Fruit fly (Drosophila melanogaster) whole organism, wandering third instar larva: ENCODE results near the gene CG43095.

ENCODE experiments used
- Abd-B ChIP-seq: fragments of >200 bp; optimal IDR thresholded peaks from 2 replicates; lab custom pipeline; 2017; ENCODE audit warnings: missing biosample characterization, missing genetic modification characterization
- CG32264 ChIP-seq: fragments of 200-800 bp; sonication (Bioruptor generic); optimal IDR thresholded peaks from 2 replicates; lab custom pipeline; 2016; ENCODE audit warnings: missing biosample characterization, missing genetic modification characterization
- CG9705 ChIP-seq: fragments of 200-800 bp; sonication (Bioruptor generic); optimal IDR thresholded peaks from 2 replicates; lab custom pipeline; 2018; ENCODE audit warnings: missing biosample characterization, mild to moderate bottlenecking, missing genetic modification characterization
- CrebA ChIP-seq: fragments of 200-800 bp; sonication (Bioruptor generic); optimal IDR thresholded peaks from 2 replicates; lab custom pipeline; 2016; ENCODE audit warnings: missing biosample characterization, mild to moderate bottlenecking, missing genetic modification characterization, borderline replicate concordance
- Dfd ChIP-seq: fragments of >200 bp; optimal IDR thresholded peaks from 2 replicates; lab custom pipeline; 2017; ENCODE audit warnings: missing biosample characterization, missing genetic modification characterization
- Dif ChIP-seq: fragments of 200-275, 200-300 bp; sonication (Bioruptor generic); optimal IDR thresholded peaks from 2 replicates; lab custom pipeline; 2018; ENCODE audit warnings: missing biosample characterization, missing genetic modification characterization; ENCODE audit not compliant: partially characterized antibody
- GATAd ChIP-seq: sonication (Bioruptor generic); optimal IDR thresholded peaks from 2 replicates; lab custom pipeline; 2016; ENCODE audit warnings: missing biosample characterization, missing genetic modification characterization
- HLH106 ChIP-seq: fragments of 200-800 bp; optimal IDR thresholded peaks from 3 replicates; lab custom pipeline; 2019; ENCODE audit warnings: missing biosample characterization, mild to moderate bottlenecking, missing genetic modification characterization, moderate library complexity
- Hnf4 ChIP-seq: fragments of 200-800 bp; sonication (Bioruptor generic); optimal IDR thresholded peaks from 2 replicates; lab custom pipeline; 2016; ENCODE audit warnings: missing biosample characterization, mild to moderate bottlenecking, missing genetic modification characterization
- Hr78 ChIP-seq: fragments of >200 bp; optimal IDR thresholded peaks from 2 replicates; lab custom pipeline; 2017; ENCODE audit warnings: missing biosample characterization, missing genetic modification characterization
- Hr83 ChIP-seq: fragments of 200-300 bp; sonication (Bioruptor generic); optimal IDR thresholded peaks from 2 replicates; lab custom pipeline; 2016; ENCODE audit warnings: missing biosample characterization, mild to moderate bottlenecking, missing genetic modification characterization, moderate library complexity; ENCODE audit not compliant: poor library complexity, severe bottlenecking
- Jra ChIP-seq: sonication (Bioruptor generic); optimal IDR thresholded peaks from 2 replicates; lab custom pipeline; 2016; ENCODE audit warnings: missing biosample characterization, missing genetic modification characterization
- Myc ChIP-seq: fragments of >200 bp; optimal IDR thresholded peaks from 2 replicates; lab custom pipeline; 2017
- N ChIP-seq: fragments of >200 bp; optimal IDR thresholded peaks from 2 replicates; lab custom pipeline; 2018; ENCODE audit warnings: missing biosample characterization, missing external identifiers, missing genetic modification characterization
- OdsH ChIP-seq: fragments of 200-800 bp; sonication (Bioruptor generic); optimal IDR thresholded peaks from 2 replicates; lab custom pipeline; 2016; ENCODE audit warnings: missing biosample characterization, mild to moderate bottlenecking, missing genetic modification characterization
- Rel ChIP-seq, 2 experiments: fragments of 200-800 bp; sonication (Bioruptor generic) in 1 of 2; optimal IDR thresholded peaks; 2 replicates in 1 of 2; 3 replicates in 1 of 2; lab custom pipeline; 2016 to 2019; ENCODE audit warnings: mild to moderate bottlenecking in 2 of 2, missing biosample characterization in 2 of 2, missing genetic modification characterization in 2 of 2, moderate library complexity in 1 of 2
- Sp1 ChIP-seq: fragments of 200-800 bp; sonication (Bioruptor generic); optimal IDR thresholded peaks from 3 replicates; lab custom pipeline; 2019; ENCODE audit warnings: missing biosample characterization, mild to moderate bottlenecking, missing genetic modification characterization, moderate library complexity
- Vsx2 ChIP-seq: fragments of 200-300, 225-300 bp; sonication (Bioruptor generic); optimal IDR thresholded peaks from 2 replicates; lab custom pipeline; 2018; ENCODE audit warnings: missing biosample characterization, missing genetic modification characterization; ENCODE audit not compliant: partially characterized antibody
- br ChIP-seq: fragments of 200-800 bp; sonication (Bioruptor generic); optimal IDR thresholded peaks from 2 replicates; lab custom pipeline; 2016; ENCODE audit warnings: missing biosample characterization, missing genetic modification characterization
- brk ChIP-seq: fragments of 200-800 bp; sonication (Bioruptor generic); optimal IDR thresholded peaks from 2 replicates; lab custom pipeline; 2016; ENCODE audit warnings: missing biosample characterization, mild to moderate bottlenecking, missing genetic modification characterization
- dl ChIP-seq, 2 experiments: fragments of 175-275, 200-275 bp in 1 of 2; fragments of 200-275 bp in 1 of 2; sonication (Bioruptor generic); optimal IDR thresholded peaks; lab custom pipeline; 2018; ENCODE audit warnings: mild to moderate bottlenecking in 2 of 2, missing biosample characterization in 2 of 2, missing genetic modification characterization in 2 of 2, moderate library complexity in 2 of 2; ENCODE audit not compliant: partially characterized antibody in 2 of 2, insufficient read depth in 1 of 2
- dmrt93B ChIP-seq: fragments of 200-800 bp; sonication (Bioruptor generic); optimal IDR thresholded peaks from 2 replicates; lab custom pipeline; 2018; ENCODE audit warnings: missing biosample characterization, mild to moderate bottlenecking, missing genetic modification characterization
- ey ChIP-seq: fragments of 200-800 bp; sonication (Bioruptor generic); optimal IDR thresholded peaks from 2 replicates; lab custom pipeline; 2016; ENCODE audit warnings: missing biosample characterization, missing genetic modification characterization
- foxo ChIP-seq, 2 experiments: fragments of 200-800 bp; sonication (Bioruptor generic); optimal IDR thresholded peaks; 2 replicates in 1 of 2; 3 replicates in 1 of 2; lab custom pipeline; 2016 to 2017; ENCODE audit warnings: missing biosample characterization in 2 of 2, missing genetic modification characterization in 2 of 2
- fru ChIP-seq: fragments of 200-800 bp; sonication (Bioruptor generic); optimal IDR thresholded peaks from 3 replicates; lab custom pipeline; 2016; ENCODE audit warnings: missing biosample characterization, mild to moderate bottlenecking, missing genetic modification characterization
- h ChIP-seq: fragments of 200-800 bp; sonication (Bioruptor generic); optimal IDR thresholded peaks from 3 replicates; lab custom pipeline; 2016; ENCODE audit warnings: missing biosample characterization, mild to moderate bottlenecking, missing genetic modification characterization
- jim ChIP-seq: fragments of 175-275, 200-325 bp; sonication (Bioruptor generic); optimal IDR thresholded peaks from 2 replicates; lab custom pipeline; 2016; ENCODE audit warnings: missing biosample characterization, mild to moderate bottlenecking, missing genetic modification characterization
- pan ChIP-seq: fragments of >200 bp; optimal IDR thresholded peaks from 2 replicates; lab custom pipeline; 2017
- rgr ChIP-seq: fragments of 200-800 bp; sonication (Bioruptor generic); optimal IDR thresholded peaks from 3 replicates; lab custom pipeline; 2016; ENCODE audit warnings: missing biosample characterization, mild to moderate bottlenecking, missing genetic modification characterization
- sage ChIP-seq: fragments of 200-800 bp; sonication (Bioruptor generic); optimal IDR thresholded peaks from 2 replicates; lab custom pipeline; 2016; ENCODE audit warnings: missing biosample characterization, mild to moderate bottlenecking, missing genetic modification characterization
- tai ChIP-seq: sonication (Bioruptor generic); optimal IDR thresholded peaks from 2 replicates; lab custom pipeline; 2016; ENCODE audit warnings: missing biosample characterization, missing genetic modification characterization
- usp ChIP-seq: fragments of >200 bp; optimal IDR thresholded peaks from 2 replicates; lab custom pipeline; 2017; ENCODE audit warnings: missing biosample characterization, missing genetic modification characterization
- woc ChIP-seq: sonication (Bioruptor generic); optimal IDR thresholded peaks from 2 replicates; lab custom pipeline; 2016; ENCODE audit warnings: missing biosample characterization, mild to moderate bottlenecking, missing genetic modification characterization

The CG43095 gene

dm6 chr3R:22793953-22794352, 22.4 kb upstream of the CG43095 start:
- TF ChIP-seq Myc (lab: Kevin White, UChicago) (peak; percentile 96), Sp1 (no peak), Abd-B (GFP tag; lab: Kevin White, UChicago) (no peak)
- TF ChIP-seq, all 38 proteins: peak for 1

- TF ChIP-seq Sp1 (no peak), HLH106 (tag; lab: Kevin White, UChicago) (no peak), tai (no peak), Dfd (GFP tag; lab: Kevin White, UChicago) (no peak), N (GFP tag; lab: Kevin White, UChicago) (no peak), usp (GFP tag; lab: Kevin White, UChicago) (no peak), Jra (no peak), sage (GFP tag; lab: Kevin White, UChicago) (no peak), dmrt93B (GFP tag; lab: Kevin White, UChicago) (no peak), brk (GFP tag; lab: Kevin White, UChicago) (no peak), h (GFP tag; lab: Kevin White, UChicago) (no peak), Rel (GFP tag; optimal IDR thresholded peaks at IDR 0.05; lab: Kevin White, UChicago) (no peak), Rel (tag; optimal IDR thresholded peaks at IDR 0.05; lab: Kevin White, UChicago) (no peak), Vsx2 (no peak), fru (no peak)
Observed at dm6 chr3R:22789106-22789505, 17.5 kb upstream of the CG43095 start.

DNA sequence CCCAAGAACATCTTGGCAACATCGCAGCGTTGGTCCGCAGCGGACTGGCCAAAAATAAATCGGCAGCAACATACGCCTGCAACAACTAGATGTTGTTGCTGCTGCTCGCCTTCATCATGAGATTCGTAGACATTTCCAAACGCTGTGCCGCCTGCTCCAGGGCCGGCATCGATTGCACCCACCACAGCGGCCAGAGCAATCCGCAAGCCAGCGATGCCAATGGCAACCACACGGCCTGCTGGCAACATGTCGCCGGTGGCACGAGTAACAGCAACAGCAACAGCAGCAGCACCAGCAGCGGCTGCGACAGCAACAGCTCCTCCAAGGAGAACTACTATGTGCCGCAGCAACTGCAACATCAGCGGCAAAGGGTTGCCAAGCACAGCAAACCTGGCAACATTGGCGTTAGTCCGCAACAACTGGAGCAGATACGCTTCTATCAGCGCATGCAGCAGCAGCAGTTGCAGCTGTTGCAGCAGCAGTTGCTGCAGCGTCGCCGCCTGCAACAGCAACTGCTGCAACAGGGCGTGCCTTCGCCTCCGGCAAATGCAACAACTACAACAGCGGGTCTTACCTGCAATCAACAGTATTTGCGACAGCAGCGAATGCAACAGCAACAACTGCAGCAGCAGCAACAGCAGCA, 13.2 kb upstream of the CG43095 start:
- TF ChIP-seq Hr78 (GFP tag; lab: Kevin White, UChicago): no peak
- no peak for TF ChIP-seq sage (GFP tag; lab: Kevin White, UChicago)
- TF ChIP-seq br (GFP tag; lab: Kevin White, UChicago): no peak
- no peak for TF ChIP-seq CG32264 (GFP tag; lab: Kevin White, UChicago)
- TF ChIP-seq Dfd (GFP tag; lab: Kevin White, UChicago): peak; percentile 20
- TF ChIP-seq GATAd (GFP tag; lab: Kevin White, UChicago): no peak
- no peak for TF ChIP-seq OdsH

DNA sequence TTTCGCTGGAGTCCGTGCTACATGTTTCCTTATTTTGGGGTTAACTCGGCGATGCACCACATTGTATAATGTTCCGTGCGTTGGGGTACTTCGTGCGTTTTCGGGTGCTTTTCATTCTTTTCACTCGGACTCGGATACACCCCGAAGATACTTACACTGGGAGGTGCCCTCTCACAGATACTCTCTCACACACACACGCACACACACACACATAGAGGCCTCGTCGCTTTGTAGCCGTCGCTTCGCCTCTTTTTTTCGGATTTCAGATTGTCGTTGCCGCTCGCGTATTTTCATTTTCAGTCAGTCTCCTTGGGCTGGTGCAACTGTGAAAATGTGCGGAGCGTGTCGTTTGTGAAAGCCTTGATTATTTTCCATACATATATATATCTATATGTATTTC, 9.8 kb upstream of the CG43095 start:
- TF ChIP-seq sage (GFP tag; lab: Kevin White, UChicago): peak; percentile 74
- peak; percentile 63 for TF ChIP-seq CrebA (GFP tag; lab: Kevin White, UChicago)
- TF ChIP-seq HLH106 (tag; lab: Kevin White, UChicago): no peak
- TF ChIP-seq brk (GFP tag; lab: Kevin White, UChicago): no peak
- TF ChIP-seq foxo (GFP tag; optimal IDR thresholded peaks at IDR 0.05; lab: Kevin White, UChicago): peak in 1 of 2 experiments; percentile 39
- TF ChIP-seq Dif: peak; percentile 7
- peak; percentile 30 for TF ChIP-seq h (GFP tag; lab: Kevin White, UChicago)
- TF ChIP-seq Sp1: peak; percentile 46
- peak; percentile 49 for TF ChIP-seq rgr
- no peak for TF ChIP-seq CG32264 (GFP tag; lab: Kevin White, UChicago)
- TF ChIP-seq Rel (GFP tag; optimal IDR thresholded peaks at IDR 0.05; lab: Kevin White, UChicago): peak; percentile 50
- peak; percentile 9 for TF ChIP-seq Rel (tag; optimal IDR thresholded peaks at IDR 0.05; lab: Kevin White, UChicago)
- peak; percentile 29 for TF ChIP-seq br (GFP tag; lab: Kevin White, UChicago)
- TF ChIP-seq jim (GFP tag; lab: Kevin White, UChicago): no peak
- TF ChIP-seq Hr83 (GFP tag; lab: Kevin White, UChicago): peak; percentile 67

DNA sequence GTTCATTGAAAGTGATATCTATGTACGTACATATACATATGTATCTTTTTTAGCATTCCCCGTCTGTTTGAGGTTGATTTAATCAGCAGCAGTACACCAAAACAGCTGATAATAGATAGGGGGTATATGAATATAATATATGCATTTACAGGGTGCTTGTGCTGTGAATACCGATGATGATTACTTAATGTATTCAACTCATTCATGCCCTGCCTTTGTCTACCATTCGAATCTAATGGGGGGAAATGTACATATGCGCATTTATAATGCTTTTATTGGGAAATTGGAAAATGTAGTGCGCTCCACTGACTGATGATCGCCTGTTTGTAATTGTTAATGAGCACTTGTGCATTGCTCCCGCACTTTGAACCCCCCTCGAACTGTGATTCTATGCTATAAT, 8.6 kb upstream of the CG43095 start:
- no peak for TF ChIP-seq Hnf4
- TF ChIP-seq CrebA (GFP tag; lab: Kevin White, UChicago): no peak
- TF ChIP-seq OdsH: no peak

- no peak for TF ChIP-seq HLH106 (tag; lab: Kevin White, UChicago)
- no peak for TF ChIP-seq CG9705 (GFP tag; lab: Kevin White, UChicago)
- no peak for TF ChIP-seq woc (GFP tag; lab: Kevin White, UChicago)
- no peak for TF ChIP-seq Hr78 (GFP tag; lab: Kevin White, UChicago)
- TF ChIP-seq N (GFP tag; lab: Kevin White, UChicago): no peak
- no peak for TF ChIP-seq Dfd (GFP tag; lab: Kevin White, UChicago)
- TF ChIP-seq fru: no peak
- TF ChIP-seq ey: no peak
- no peak for TF ChIP-seq dmrt93B (GFP tag; lab: Kevin White, UChicago)
- no peak for TF ChIP-seq rgr
- TF ChIP-seq usp (GFP tag; lab: Kevin White, UChicago): no peak
- TF ChIP-seq OdsH: no peak
- TF ChIP-seq sage (GFP tag; lab: Kevin White, UChicago): no peak
- TF ChIP-seq pan (lab: Kevin White, UChicago): no peak
- no peak for TF ChIP-seq dl (GFP tag; optimal IDR thresholded peaks at IDR 0.05; lab: Kevin White, UChicago; ENCODE audit: insufficient read depth in 1 of 2, partially characterized antibody in 2 of 2)
- TF ChIP-seq, all 38 proteins: peak for 0
Observed at dm6 chr3R:22776457-22776856, 4.9 kb upstream of the CG43095 start.
